Fruit fly (Drosophila melanogaster): ENCODE results near the gene Tgs1.

Gene Tgs1

DNA sequence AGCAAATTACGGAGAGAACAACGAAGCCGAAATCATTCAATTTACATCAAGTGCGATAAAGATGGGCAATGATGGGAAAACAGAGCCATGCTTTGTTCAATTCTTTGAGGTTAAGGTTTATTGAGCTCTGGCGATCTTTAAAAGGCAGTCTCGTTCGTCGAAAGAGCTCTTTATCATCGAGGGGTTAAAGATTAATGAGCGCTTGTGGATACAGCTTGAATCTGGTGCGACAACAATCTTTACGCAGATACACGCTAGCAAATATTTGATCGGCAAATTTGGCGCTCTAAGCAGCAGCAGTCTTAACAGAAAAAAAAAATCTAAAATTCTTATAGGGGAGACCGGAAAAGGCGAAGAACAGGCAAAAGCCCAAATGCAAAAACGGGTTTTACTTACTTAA is 40.8 kb downstream of the Tgs1 start (continued):
- TF ChIP-seq seq (GFP tag; IDR thresholded peaks at IDR 0.05) (no peak), B-H2 (GFP tag; optimal IDR thresholded peaks at IDR 0.05) (peak; percentile 53), CG17361 (GFP tag; IDR thresholded peaks at IDR 0.05) (no peak), Hmx (GFP tag; optimal IDR thresholded peaks at IDR 0.05) (no peak), CG17186 (GFP tag; optimal IDR thresholded peaks at IDR 0.05) (no peak), wor (GFP tag; IDR thresholded peaks at IDR 0.05) (no peak), Rfx (GFP tag; IDR thresholded peaks at IDR 0.05) (peak; percentile 30; the same call in 1 of the 2 replicates), ato (GFP tag; IDR thresholded peaks at IDR 0.05; ENCODE audit: partially characterized antibody) (no peak), Fer3 (tag; optimal IDR thresholded peaks at IDR 0.05) (peak; percentile 37), Gug (GFP tag; IDR thresholded peaks at IDR 0.05) (no peak), CG12769 (tag; optimal IDR thresholded peaks at IDR 0.05) (peak; percentile 23), CG13296 (GFP tag; optimal IDR thresholded peaks at IDR 0.05) (peak; percentile 44), CG8290 (GFP tag; optimal IDR thresholded peaks at IDR 0.05) (no peak), CG8290 (tag; optimal IDR thresholded peaks at IDR 0.05) (peak in 1 of 2 experiments; percentile 46), nerfin-1 (tag; optimal IDR thresholded peaks at IDR 0.05) (no peak), fd3F (GFP tag; optimal IDR thresholded peaks at IDR 0.05) (peak; percentile 36), CG17385 (GFP tag; optimal IDR thresholded peaks at IDR 0.05) (peak; percentile 18), schlank (tag; optimal IDR thresholded peaks at IDR 0.05) (peak; percentile 68), tin (GFP tag; optimal IDR thresholded peaks at IDR 0.05) (no peak), Taf1 (GFP tag; IDR thresholded peaks at IDR 0.05) (no peak), Sry-δ (GFP tag; optimal IDR thresholded peaks at IDR 0.05) (no peak), CG6683 (GFP tag; optimal IDR thresholded peaks at IDR 0.05) (peak; percentile 4), CG18619 (GFP tag; optimal IDR thresholded peaks at IDR 0.05) (peak; percentile 8), CG4707 (GFP tag; optimal IDR thresholded peaks at IDR 0.05) (no peak), her (GFP tag; optimal IDR thresholded peaks at IDR 0.05) (peak; percentile 3), Atf3 (GFP tag; optimal IDR thresholded peaks at IDR 0.05) (no peak), BtbVII (GFP tag; optimal IDR thresholded peaks at IDR 0.05) (peak; percentile 57), Hmr (GFP tag; optimal IDR thresholded peaks at IDR 0.05) (peak; percentile 74), bigmax (GFP tag; optimal IDR thresholded peaks at IDR 0.05) (peak; percentile 53), MESR4 (GFP tag; optimal IDR thresholded peaks at IDR 0.05) (no peak), CG1233 (GFP tag; optimal IDR thresholded peaks at IDR 0.05) (peak; percentile 22), CG18011 (GFP tag; optimal IDR thresholded peaks at IDR 0.05) (no peak), CG15514 (GFP tag; optimal IDR thresholded peaks at IDR 0.05) (peak; percentile 51), CG2120 (GFP tag; optimal IDR thresholded peaks at IDR 0.05) (peak; percentile 47), CG6765 (GFP tag; optimal IDR thresholded peaks at IDR 0.05) (peak; percentile 53), lab (GFP tag; optimal IDR thresholded peaks at IDR 0.05) (peak; percentile 76), pho (GFP tag; optimal IDR thresholded peaks at IDR 0.05) (peak; percentile 14), CG8924 (tag; optimal IDR thresholded peaks at IDR 0.05) (no peak), ems (GFP tag; optimal IDR thresholded peaks at IDR 0.05) (no peak), CG8281 (tag; optimal IDR thresholded peaks at IDR 0.05) (no peak), Meics (GFP tag; optimal IDR thresholded peaks at IDR 0.05) (peak; percentile 33), Fer1 (GFP tag; optimal IDR thresholded peaks at IDR 0.05) (peak; percentile 51), Sox102F (GFP tag; optimal IDR thresholded peaks at IDR 0.05) (no peak)
